Worm (Caenorhabditis elegans) whole organism, midembryonic: Measurements from ENCODE around the gene glb-12.

ENCODE experiments used
- cog-1 ChIP-seq: sonication (generic microtip); optimal IDR thresholded peaks from 2 replicates; lab custom pipeline; 2016; ENCODE audit warnings: missing genetic modification characterization, missing compliant biosample characterization
- flt-1 ChIP-seq: fragments of 200-800 bp; sonication (Bioruptor generic); IDR thresholded peaks from 2 replicates; pipeline ENCODE4 v1.3.6; 2022; ENCODE audit warnings: missing genetic modification characterization, missing compliant biosample characterization
- med-1 ChIP-seq: sonication (generic microtip); optimal IDR thresholded peaks from 2 replicates; lab custom pipeline; 2017; ENCODE audit warnings: missing genetic modification characterization, mild to moderate bottlenecking, missing compliant biosample characterization, antibody characterized with exemption, missing genetic modification reagents; ENCODE audit not compliant: insufficient read depth
- tab-1 ChIP-seq: fragments of 200-800 bp; sonication (Bioruptor generic); IDR thresholded peaks from 2 replicates; pipeline ENCODE4 v1.3.6; 2022; ENCODE audit warnings: missing genetic modification characterization, missing compliant biosample characterization

DNA sequence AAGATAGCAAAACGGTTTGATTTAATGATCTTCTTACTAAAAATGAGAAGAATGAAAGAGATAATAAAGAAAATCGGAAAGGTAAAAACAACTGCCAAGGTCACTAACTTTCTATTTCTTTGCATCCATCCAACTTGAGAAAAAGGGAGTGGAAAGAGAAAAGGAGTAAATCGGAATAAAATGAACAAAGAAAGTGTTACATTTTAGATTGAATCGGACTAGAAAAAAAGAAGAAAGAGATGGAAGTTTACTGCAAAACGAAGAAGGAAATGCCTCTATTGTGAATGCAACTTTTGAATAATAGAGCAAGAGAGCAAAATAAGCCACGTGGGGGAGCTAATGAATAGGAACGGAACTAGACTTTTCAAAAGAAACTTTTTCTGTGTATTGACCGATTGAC, 25.4 kb downstream of the glb-12 start:
- TF ChIP-seq cog-1 (tag; lab: Kevin White, UChicago) (no peak), tab-1 (no peak), med-1 (GFP tag; lab: Kevin White, UChicago) (no peak), flt-1 (GFP tag; lab: Robert Waterston, UW) (no peak)
